Fruit fly (Drosophila melanogaster) whole organism, prepupa: ENCODE results near the gene AstC.

Experiments
- CG1621 ChIP-seq: fragments of 200-800 bp; sonication (Bioruptor generic); optimal IDR thresholded peaks from 3 replicates; lab custom pipeline; 2018; ENCODE audit warnings: missing biosample characterization, mild to moderate bottlenecking, missing genetic modification characterization
- CG34406 ChIP-seq: fragments of 200-800 bp; sonication (Bioruptor generic); optimal IDR thresholded peaks from 3 replicates; lab custom pipeline; 2016; ENCODE audit warnings: missing biosample characterization, missing genetic modification characterization
- CG4318 ChIP-seq: fragments of 200-800 bp; sonication (Bioruptor generic); optimal IDR thresholded peaks from 3 replicates; lab custom pipeline; 2017; ENCODE audit warnings: missing biosample characterization, mild to moderate bottlenecking, missing genetic modification characterization
- CG6276 ChIP-seq: fragments of 200-800 bp; sonication (Bioruptor generic); optimal IDR thresholded peaks from 2 replicates; lab custom pipeline; 2017; ENCODE audit warnings: missing biosample characterization, mild to moderate bottlenecking, missing genetic modification characterization
- CG8632 ChIP-seq: fragments of 200-800 bp; sonication (Bioruptor generic); optimal IDR thresholded peaks from 3 replicates; lab custom pipeline; 2016; ENCODE audit warnings: missing biosample characterization, missing genetic modification characterization
- Smox ChIP-seq: fragments of 200-800 bp; sonication (Bioruptor generic); optimal IDR thresholded peaks from 3 replicates; lab custom pipeline; 2016; ENCODE audit warnings: missing biosample characterization, missing genetic modification characterization
- achi ChIP-seq: fragments of 200-800 bp; sonication (Bioruptor generic); optimal IDR thresholded peaks from 3 replicates; lab custom pipeline; 2016; ENCODE audit warnings: missing biosample characterization, missing genetic modification characterization
- acj6 ChIP-seq: fragments of 200-800 bp; sonication (Bioruptor generic); optimal IDR thresholded peaks from 3 replicates; lab custom pipeline; 2016; ENCODE audit warnings: missing biosample characterization, missing genetic modification characterization
- dac ChIP-seq: fragments of 200-800 bp; sonication (Bioruptor generic); optimal IDR thresholded peaks from 2 replicates; lab custom pipeline; 2017; ENCODE audit warnings: missing biosample characterization, mild to moderate bottlenecking, missing genetic modification characterization
- svp ChIP-seq: fragments of 200-800 bp; sonication (Bioruptor generic); peaks from one replicate; lab custom pipeline; 2016; ENCODE audit warnings: missing biosample characterization, missing genetic modification characterization

dm6 chr2L:11039548-11040144, 41.6 kb downstream of the AstC start:
- TF ChIP-seq achi (GFP tag; lab: Kevin White, UChicago) (no peak), acj6 (GFP tag; lab: Kevin White, UChicago) (no peak), dac (GFP tag; lab: Kevin White, UChicago) (no peak), CG8632 (GFP tag; lab: Kevin White, UChicago) (no peak), svp (GFP tag; lab: Kevin White, UChicago) (no peak), CG34406 (GFP tag; lab: Kevin White, UChicago) (no peak), Smox (GFP tag; lab: Kevin White, UChicago) (no peak), CG1621 (tag; lab: Kevin White, UChicago) (no peak), CG4318 (no peak), CG6276 (GFP tag; lab: Kevin White, UChicago) (no peak)
